Fruit fly (Drosophila melanogaster) Kc167 (cell line): ENCODE data around the gene Coa8.

ENCODE experiments used
- psq ChIP-seq: fragments of >200 bp; optimal IDR thresholded peaks from 2 replicates; lab custom pipeline; 2017; ENCODE audit warnings: missing external identifiers
- ttk ChIP-seq: sonication (Bioruptor generic); optimal IDR thresholded peaks from 2 replicates; lab custom pipeline; 2017; ENCODE audit warnings: missing external identifiers

DNA sequence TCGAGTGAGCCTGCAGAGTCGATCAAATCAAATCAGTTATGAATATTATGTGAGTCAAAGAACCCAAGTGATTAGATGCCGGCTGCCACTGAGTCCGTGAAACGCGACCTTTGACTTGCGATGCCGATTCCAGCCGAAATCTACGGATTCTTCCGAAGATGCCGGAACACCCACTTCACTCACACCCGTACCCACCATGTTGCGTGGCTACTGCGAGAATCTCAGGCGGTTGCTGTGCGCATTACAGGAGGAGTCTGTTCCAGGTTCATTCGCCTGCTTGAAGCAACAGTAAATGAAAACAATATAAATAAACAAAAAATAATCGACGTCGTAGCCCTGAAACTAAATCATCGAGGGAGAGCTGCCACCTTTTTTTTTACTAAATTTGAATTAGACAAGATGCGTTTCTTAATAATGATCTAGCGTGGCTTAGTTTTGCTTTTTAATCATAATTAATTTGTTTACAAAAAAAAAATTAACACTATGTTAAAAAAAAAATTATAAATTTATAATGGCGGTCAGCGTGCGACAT, 21.6 kb downstream of the Coa8 start, which contains the start of gene Ldaf1:
- no peak for TF ChIP-seq psq
- no peak for TF ChIP-seq ttk (lab: Kevin White, UChicago)
